Fruit fly (Drosophila melanogaster): ENCODE data around the gene beat-VII.
A peak's percentile ranks its signal among the peaks of the same experiment; 100 is the strongest.

beat-VII gene

DNA sequence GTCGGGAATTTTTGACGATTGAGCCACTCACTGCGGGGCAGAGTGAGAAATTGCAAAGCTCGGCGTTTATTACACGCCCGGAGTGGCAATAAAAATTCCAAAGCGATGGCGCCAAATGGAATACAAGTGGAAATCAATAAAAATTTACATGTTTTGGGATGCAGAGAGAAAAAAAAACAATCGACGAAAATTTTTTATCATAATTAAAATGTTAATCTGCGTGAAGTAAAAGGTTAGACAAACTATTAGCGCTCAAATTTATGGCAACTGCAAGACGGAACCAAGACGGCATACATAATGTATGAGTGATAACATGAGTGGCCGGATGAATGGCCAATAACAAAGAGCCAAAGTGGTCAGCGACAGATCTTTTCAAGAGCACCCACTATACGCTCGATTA lies 48.8 kb downstream of the beat-VII start:
- TF ChIP-seq CG1529 (GFP tag; optimal IDR thresholded peaks at IDR 0.05) = no peak
- TF ChIP-seq vvl (GFP tag; IDR thresholded peaks at IDR 0.05) = peak; percentile 61; the same call in 1 of the 2 replicates
- peak; percentile 82 for TF ChIP-seq sd (tag; optimal IDR thresholded peaks at IDR 0.05)
- no peak for TF ChIP-seq CG7839 (tag; optimal IDR thresholded peaks at IDR 0.05)
- 0 out of 2 replicates have a peak, but pooled peaks have one; percentile 15 for TF ChIP-seq Awh (GFP tag; IDR thresholded peaks at IDR 0.05)
- TF ChIP-seq Dbx (GFP tag; IDR thresholded peaks at IDR 0.05) = 0 out of 3 replicates have a peak, but pooled peaks have one; percentile 3
- peak; percentile 43 for TF ChIP-seq onecut (GFP tag; IDR thresholded peaks at IDR 0.05)
- TF ChIP-seq abd-A (tag; optimal IDR thresholded peaks at IDR 0.05) = peak; percentile 89
- no peak for TF ChIP-seq dpn (GFP tag; optimal IDR thresholded peaks at IDR 0.05)

DNA sequence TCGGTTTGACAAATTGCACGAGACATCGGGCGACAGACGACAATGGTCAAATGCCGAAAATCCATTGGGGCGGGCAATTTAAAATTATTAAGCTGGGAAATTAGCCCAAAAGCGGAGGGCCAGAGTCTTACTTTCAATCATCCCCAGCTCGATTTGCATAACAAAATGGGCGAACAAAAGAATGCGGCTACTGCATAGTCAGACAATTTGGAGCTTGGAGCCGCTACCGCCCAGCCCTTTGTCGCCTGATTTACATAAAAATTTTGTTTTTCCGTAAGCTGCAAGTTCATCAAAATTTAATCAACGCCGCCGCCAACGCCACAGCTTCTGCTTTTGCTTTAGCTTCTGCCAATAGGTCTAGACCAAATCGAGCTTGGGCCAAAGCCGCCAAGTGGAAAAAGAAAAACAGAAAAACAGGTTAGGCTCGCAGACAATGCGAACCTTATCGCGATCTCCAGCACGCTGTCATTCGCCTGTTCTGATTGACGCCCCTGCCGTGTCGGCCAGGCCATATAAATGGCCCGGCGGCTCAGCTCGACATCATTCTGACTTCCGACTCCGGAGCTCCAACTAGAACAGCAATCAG lies 50.3 kb downstream of the beat-VII start, which contains the start of gene TwdlN:
TSS of gene TwdlN (plus strand) at position 536 of the 586 bp plus-strand sequence.
- TF ChIP-seq abd-A (tag; optimal IDR thresholded peaks at IDR 0.05) (peak; percentile 56), oc (tag; optimal IDR thresholded peaks at IDR 0.05) (peak; percentile 31), lov (optimal IDR thresholded peaks at IDR 0.05) (no peak), lov (GFP tag; IDR thresholded peaks at IDR 0.05) (no peak), NFAT (GFP tag; IDR thresholded peaks at IDR 0.05) (0 out of 2 replicates have a peak, but pooled peaks have one; percentile 15), sd (tag; optimal IDR thresholded peaks at IDR 0.05) (peak; percentile 70), odd (GFP tag; optimal IDR thresholded peaks at IDR 0.05) (peak; percentile 3), chinmo (GFP tag; IDR thresholded peaks at IDR 0.05; ENCODE audit: partially characterized antibody) (peak; percentile 87; the same call in 3 of the 4 replicates), grn (GFP tag; optimal IDR thresholded peaks at IDR 0.05) (peak; percentile 49), ap (GFP tag; IDR thresholded peaks at IDR 0.05) (no peak)

DNA sequence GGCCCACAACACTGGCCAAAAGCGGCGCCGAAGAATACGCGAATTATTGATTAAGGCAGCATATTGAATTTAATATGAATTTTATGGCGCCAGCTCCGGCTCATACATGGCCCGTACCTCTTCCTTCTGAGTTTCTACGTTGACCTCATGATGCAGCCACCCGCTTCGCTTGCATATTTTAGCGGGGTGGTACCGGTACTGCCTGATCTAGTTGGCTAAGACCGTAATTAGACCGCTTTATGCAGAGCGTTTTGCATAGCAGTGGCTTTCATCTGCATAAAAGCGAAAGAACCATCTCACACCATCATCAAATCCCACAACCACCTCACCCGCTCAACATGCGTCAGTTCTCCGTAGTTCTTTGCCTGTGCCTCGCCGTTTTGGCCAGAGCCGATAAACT lies 52.1 kb downstream of the beat-VII start, which contains the start of gene TwdlJ:
TSS of gene TwdlJ (plus strand) at position 301 of the 400 bp plus-strand sequence.
- TF ChIP-seq inv (GFP tag; IDR thresholded peaks at IDR 0.05; ENCODE audit: partially characterized antibody) (no peak), sens-2 (GFP tag; IDR thresholded peaks at IDR 0.05) (no peak), fru (optimal IDR thresholded peaks at IDR 0.05) (no peak), CG4328 (GFP tag; optimal IDR thresholded peaks at IDR 0.05) (no peak), NK7.1 (GFP tag; optimal IDR thresholded peaks at IDR 0.05) (no peak), HLHmδ (GFP tag; optimal IDR thresholded peaks at IDR 0.05) (no peak), CG10979 (tag; optimal IDR thresholded peaks at IDR 0.05) (no peak), org-1 (GFP tag; optimal IDR thresholded peaks at IDR 0.05) (no peak), onecut (GFP tag; IDR thresholded peaks at IDR 0.05) (no peak), bsh (GFP tag; optimal IDR thresholded peaks at IDR 0.05) (no peak), CG18619 (GFP tag; optimal IDR thresholded peaks at IDR 0.05) (no peak), Hr51 (GFP tag; optimal IDR thresholded peaks at IDR 0.05) (no peak), Deaf1 (tag; optimal IDR thresholded peaks at IDR 0.05) (no peak)

DNA sequence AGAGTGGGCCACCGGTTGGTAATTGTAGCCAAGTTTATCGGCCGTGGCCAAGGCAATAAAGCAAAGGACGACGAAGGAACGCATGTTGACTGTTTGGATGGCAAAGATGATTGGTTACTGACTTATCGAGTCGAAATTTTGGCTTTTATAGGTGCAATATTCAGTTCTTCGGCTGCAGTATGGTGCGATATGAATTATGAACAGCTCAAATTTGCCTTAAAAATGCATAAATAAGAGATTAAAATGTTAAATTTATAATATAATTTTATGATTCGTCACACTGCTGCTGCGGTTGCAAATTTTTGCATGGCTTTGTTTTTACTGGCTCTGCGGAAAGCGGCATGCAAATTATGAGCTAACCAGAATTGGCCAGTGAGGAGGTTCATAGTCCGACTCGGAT lies 53.1 kb downstream of the beat-VII start, which contains the start of gene TwdlK:
TSS of gene TwdlK (minus strand) at position 101 of the 400 bp plus-strand sequence.
- TF ChIP-seq Atf-2 (GFP tag; optimal IDR thresholded peaks at IDR 0.05) (no peak), pan (optimal IDR thresholded peaks at IDR 0.05) (no peak), pan (GFP tag; optimal IDR thresholded peaks at IDR 0.05 in 1 of 2, IDR thresholded peaks at IDR 0.05 in 1 of 2) (no peak), CG10274 (GFP tag; optimal IDR thresholded peaks at IDR 0.05) (no peak), fd64A (GFP tag; optimal IDR thresholded peaks at IDR 0.05) (no peak), CoRest (tag; optimal IDR thresholded peaks at IDR 0.05) (no peak), aop (GFP tag; IDR thresholded peaks at IDR 0.05) (no peak), sr (GFP tag; IDR thresholded peaks at IDR 0.05) (no peak), CG11504 (tag; optimal IDR thresholded peaks at IDR 0.05) (no peak), chn (GFP tag; optimal IDR thresholded peaks at IDR 0.05) (no peak), CG18262 (tag; optimal IDR thresholded peaks at IDR 0.05) (no peak), hkb (optimal IDR thresholded peaks at IDR 0.05) (no peak), hkb (GFP tag; IDR thresholded peaks at IDR 0.05) (no peak), chif (GFP tag; optimal IDR thresholded peaks at IDR 0.05) (no peak), tx (GFP tag; optimal IDR thresholded peaks at IDR 0.05) (no peak), zen2 (GFP tag; IDR thresholded peaks at IDR 0.05; ENCODE audit: partially characterized antibody) (no peak), row (GFP tag; IDR thresholded peaks at IDR 0.05) (no peak), fd102C (GFP tag; optimal IDR thresholded peaks at IDR 0.05) (no peak), CG1792 (GFP tag; optimal IDR thresholded peaks at IDR 0.05) (no peak)
